Fruit fly (Drosophila melanogaster) whole organism, embryonic: ENCODE measurements around the gene BckdhA.

Experiments used
- Abd-B ChIP-seq: fragments of 200-800 bp; sonication (Bioruptor generic); optimal IDR thresholded peaks from 2 replicates; lab custom pipeline; 2018; ENCODE audit warnings: missing biosample characterization, mild to moderate bottlenecking, missing genetic modification characterization, moderate library complexity
- Blimp-1 ChIP-seq: fragments of 200-800 bp; sonication (Bioruptor generic); optimal IDR thresholded peaks from 3 replicates; lab custom pipeline; 2018; ENCODE audit warnings: missing biosample characterization, missing genetic modification characterization, mild to moderate bottlenecking, moderate library complexity, missing genetic modification reagents
- CG12219 ChIP-seq: fragments of 200-800 bp; sonication (Bioruptor generic); optimal IDR thresholded peaks from 3 replicates; lab custom pipeline; 2018; ENCODE audit warnings: missing biosample characterization, mild to moderate bottlenecking, missing genetic modification characterization
- CG1233 ChIP-seq: fragments of 200-800 bp; sonication (Bioruptor generic); optimal IDR thresholded peaks from 4 replicates; lab custom pipeline; 2018; ENCODE audit warnings: missing biosample characterization, mild to moderate bottlenecking, missing genetic modification characterization
- CG16779 ChIP-seq: fragments of 200-800 bp; sonication (Bioruptor generic); IDR thresholded peaks from 2 replicates; pipeline ENCODE4 v1.3.6; 2022; ENCODE audit warnings: missing biosample characterization, missing genetic modification characterization
- CG17361 ChIP-seq: fragments of 200-800 bp; sonication (Bioruptor generic); IDR thresholded peaks from 3 replicates; pipeline ENCODE4 v1.3.6; 2022; ENCODE audit warnings: missing biosample characterization, missing genetic modification characterization
- CG1792 ChIP-seq: fragments of 200-800 bp; sonication (Bioruptor generic); optimal IDR thresholded peaks from 2 replicates; lab custom pipeline; 2016; ENCODE audit warnings: missing biosample characterization, missing genetic modification characterization
- CG18262 ChIP-seq: fragments of 200-800 bp; optimal IDR thresholded peaks from 3 replicates; lab custom pipeline; 2019; ENCODE audit warnings: missing biosample characterization, mild to moderate bottlenecking, missing genetic modification characterization, moderate library complexity
- CG3163 ChIP-seq: fragments of 200-800 bp; sonication (Bioruptor generic); optimal IDR thresholded peaks from 3 replicates; lab custom pipeline; 2016; ENCODE audit warnings: missing biosample characterization, missing genetic modification characterization
- CG32532 ChIP-seq: fragments of 200-800 bp; sonication (Bioruptor generic); IDR thresholded peaks from 2 replicates; pipeline ENCODE4 v1.3.6; 2022; ENCODE audit warnings: missing biosample characterization, missing genetic modification characterization
- CG32772 ChIP-seq: fragments of 200-800 bp; sonication (Bioruptor generic); IDR thresholded peaks from 2 replicates; pipeline ENCODE4 v1.3.6; 2022; ENCODE audit warnings: missing biosample characterization, missing genetic modification characterization
- CG33557 ChIP-seq: fragments of 200-800 bp; sonication (Bioruptor generic); optimal IDR thresholded peaks from 2 replicates; lab custom pipeline; 2019; ENCODE audit warnings: missing biosample characterization, mild to moderate bottlenecking, missing genetic modification characterization, moderate library complexity
- CG5180 ChIP-seq: fragments of 200-800 bp; sonication (Bioruptor generic); optimal IDR thresholded peaks from 3 replicates; lab custom pipeline; 2017; ENCODE audit warnings: missing biosample characterization, missing genetic modification characterization, mild to moderate bottlenecking, moderate library complexity, missing genetic modification reagents
- CG6654 ChIP-seq: fragments of 200-800 bp; sonication (Bioruptor generic); optimal IDR thresholded peaks from 2 replicates; lab custom pipeline; 2017; ENCODE audit warnings: missing biosample characterization, mild to moderate bottlenecking, missing genetic modification characterization
- CG7839 ChIP-seq: fragments of 200-800 bp; sonication (Bioruptor generic); optimal IDR thresholded peaks from 3 replicates; lab custom pipeline; 2018; ENCODE audit warnings: missing biosample characterization, mild to moderate bottlenecking, missing genetic modification characterization, moderate library complexity
- CG9797 ChIP-seq: fragments of 200-800 bp; sonication (Bioruptor generic); optimal IDR thresholded peaks from 3 replicates; lab custom pipeline; 2018; ENCODE audit warnings: missing biosample characterization, mild to moderate bottlenecking, missing genetic modification characterization
- Dll ChIP-seq: fragments of 200-800 bp; sonication (Bioruptor generic); IDR thresholded peaks from 4 replicates; pipeline ENCODE4 v1.3.6; 2022; ENCODE audit warnings: missing biosample characterization, missing genetic modification characterization; ENCODE audit not compliant: partially characterized antibody
- Ets97D ChIP-seq: fragments of 200-800 bp; sonication (Bioruptor generic); optimal IDR thresholded peaks from 3 replicates; lab custom pipeline; 2016; ENCODE audit warnings: missing biosample characterization, missing genetic modification characterization
- Gug ChIP-seq: fragments of 200-800 bp; sonication (Bioruptor generic); IDR thresholded peaks from 4 replicates; pipeline ENCODE4 v1.3.6; 2022; ENCODE audit warnings: missing biosample characterization, missing genetic modification characterization
- Hr51 ChIP-seq, 2 experiments: fragments of 200-800 bp; sonication (Bioruptor generic); optimal IDR thresholded peaks; 2 replicates in 1 of 2; 3 replicates in 1 of 2; lab custom pipeline; 2016 to 2018; ENCODE audit warnings: missing biosample characterization in 2 of 2, missing genetic modification characterization in 2 of 2, mild to moderate bottlenecking in 1 of 2, moderate library complexity in 1 of 2
- Jarid2 ChIP-seq: fragments of 200-800 bp; sonication (Bioruptor generic); optimal IDR thresholded peaks from 3 replicates; lab custom pipeline; 2017; ENCODE audit warnings: mild to moderate bottlenecking, missing biosample characterization, missing genetic modification reagents, missing genetic modification characterization
- Kr ChIP-seq: fragments of 200-800 bp; sonication (Bioruptor generic); optimal IDR thresholded peaks from 2 replicates; lab custom pipeline; 2017; ENCODE audit warnings: missing biosample characterization, mild to moderate bottlenecking, missing genetic modification characterization
- Lhr ChIP-seq: fragments of 200-800 bp; sonication (Bioruptor generic); optimal IDR thresholded peaks from 3 replicates; lab custom pipeline; 2017; ENCODE audit warnings: mild to moderate bottlenecking, missing biosample characterization, missing genetic modification reagents, missing genetic modification characterization
- Mad ChIP-seq: fragments of 200-800 bp; sonication (Bioruptor generic); optimal IDR thresholded peaks from 2 replicates; lab custom pipeline; 2016; ENCODE audit warnings: missing biosample characterization, missing genetic modification characterization
- Max ChIP-seq: fragments of 200-800 bp; sonication (Bioruptor generic); optimal IDR thresholded peaks from 2 replicates; lab custom pipeline; 2016; ENCODE audit warnings: missing biosample characterization, mild to moderate bottlenecking, missing genetic modification characterization
- NC2α ChIP-seq: fragments of 200-800 bp; sonication (Bioruptor generic); optimal IDR thresholded peaks from 2 replicates; lab custom pipeline; 2016; ENCODE audit warnings: missing biosample characterization, missing genetic modification characterization
- Nf-YB ChIP-seq: fragments of 200-800 bp; sonication (Bioruptor generic); optimal IDR thresholded peaks from 3 replicates; lab custom pipeline; 2019; ENCODE audit warnings: missing biosample characterization, mild to moderate bottlenecking, missing genetic modification characterization, moderate library complexity
- Ravus ChIP-seq: fragments of 200-800 bp; sonication (Bioruptor generic); IDR thresholded peaks from 2 replicates; pipeline ENCODE4 v1.3.6; 2022; ENCODE audit warnings: missing biosample characterization, missing genetic modification characterization
- Sin3A ChIP-seq: fragments of >200 bp; optimal IDR thresholded peaks from 2 replicates; lab custom pipeline; 2018
- Spps ChIP-seq: fragments of 200-800 bp; sonication (Bioruptor generic); optimal IDR thresholded peaks from 2 replicates; lab custom pipeline; 2018; ENCODE audit warnings: missing biosample characterization, mild to moderate bottlenecking, missing genetic modification characterization
- YL-1 ChIP-seq: fragments of 200-800 bp; sonication (Bioruptor generic); optimal IDR thresholded peaks from 3 replicates; lab custom pipeline; 2017; ENCODE audit warnings: missing biosample characterization, mild to moderate bottlenecking, missing genetic modification characterization
- abd-A ChIP-seq: fragments of 200-800 bp; sonication (Bioruptor generic); optimal IDR thresholded peaks from 3 replicates; lab custom pipeline; 2019; ENCODE audit warnings: missing biosample characterization, mild to moderate bottlenecking, missing genetic modification characterization, moderate library complexity
- az2 ChIP-seq: fragments of 200-800 bp; sonication (Bioruptor generic); optimal IDR thresholded peaks from 3 replicates; lab custom pipeline; 2016; ENCODE audit warnings: missing biosample characterization, missing genetic modification characterization
- chif ChIP-seq, 2 experiments: fragments of 200-800 bp; sonication (Bioruptor generic); optimal IDR thresholded peaks; 3 replicates each; lab custom pipeline; 2016; ENCODE audit warnings: missing biosample characterization in 2 of 2, missing genetic modification characterization in 2 of 2
- ci ChIP-seq: fragments of 200-800 bp; sonication (Bioruptor generic); IDR thresholded peaks from 3 replicates; pipeline ENCODE4 v1.3.6; 2022; ENCODE audit warnings: missing biosample characterization, missing genetic modification characterization
- ewg ChIP-seq: fragments of 200-800 bp; sonication (Bioruptor generic); optimal IDR thresholded peaks from 3 replicates; lab custom pipeline; 2017; ENCODE audit warnings: mild to moderate bottlenecking, missing biosample characterization, missing genetic modification reagents, missing genetic modification characterization
- fd64A ChIP-seq: fragments of 200-800 bp; sonication (Bioruptor generic); optimal IDR thresholded peaks from 3 replicates; lab custom pipeline; 2018; ENCODE audit warnings: missing biosample characterization, mild to moderate bottlenecking, missing genetic modification characterization
- grn ChIP-seq: fragments of 200-800 bp; sonication (Bioruptor generic); optimal IDR thresholded peaks from 3 replicates; lab custom pipeline; 2017; ENCODE audit warnings: missing biosample characterization, missing genetic modification characterization
- inv ChIP-seq: fragments of 200-800 bp; sonication (Bioruptor generic); IDR thresholded peaks from 2 replicates; pipeline ENCODE4 v1.3.6; 2022; ENCODE audit warnings: missing biosample characterization, missing genetic modification characterization; ENCODE audit not compliant: partially characterized antibody
- lab ChIP-seq: fragments of 200-800 bp; sonication (Bioruptor generic); optimal IDR thresholded peaks from 3 replicates; lab custom pipeline; 2017; ENCODE audit warnings: missing biosample characterization, missing genetic modification characterization, mild to moderate bottlenecking, moderate library complexity, missing genetic modification reagents
- lov ChIP-seq, 2 experiments: fragments of 200-800 bp in 1 of 2; fragments of >200 bp in 1 of 2; sonication (Bioruptor generic) in 1 of 2; IDR thresholded peaks in 1 of 2; optimal IDR thresholded peaks in 1 of 2; 2 replicates in 1 of 2; 3 replicates in 1 of 2; pipeline versions ENCODE4 v1.3.6 to Lab custom; 2017 to 2022; ENCODE audit warnings: missing biosample characterization in 1 of 2, missing genetic modification characterization in 1 of 2
- mam ChIP-seq: fragments of 200-800 bp; sonication (Bioruptor generic); optimal IDR thresholded peaks from 3 replicates; lab custom pipeline; 2016; ENCODE audit warnings: missing biosample characterization, missing genetic modification characterization
- mld ChIP-seq: fragments of 200-800 bp; sonication (Bioruptor generic); IDR thresholded peaks from 3 replicates; pipeline ENCODE4 v1.3.6; 2022; ENCODE audit warnings: missing biosample characterization, missing genetic modification characterization; ENCODE audit not compliant: partially characterized antibody
- run ChIP-seq: fragments of 200-800 bp; sonication (Bioruptor generic); optimal IDR thresholded peaks from 3 replicates; lab custom pipeline; 2018; ENCODE audit warnings: missing biosample characterization, mild to moderate bottlenecking, missing genetic modification characterization
- sc ChIP-seq, 3 experiments: fragments of >200 bp in 2 of 3; fragments of 200-800 bp in 1 of 3; sonication (Bioruptor generic) in 1 of 3; optimal IDR thresholded peaks; 2 replicates in 2 of 3; 3 replicates in 1 of 3; lab custom pipeline; 2017; ENCODE audit warnings: mild to moderate bottlenecking in 1 of 3, missing biosample characterization in 1 of 3, missing genetic modification characterization in 1 of 3, missing genetic modification reagents in 1 of 3
- shn ChIP-seq: fragments of 200-800 bp; sonication (Bioruptor generic); optimal IDR thresholded peaks from 3 replicates; lab custom pipeline; 2016; ENCODE audit warnings: missing biosample characterization, missing genetic modification characterization
- tna ChIP-seq: fragments of 200-800 bp; sonication (Bioruptor generic); IDR thresholded peaks from 2 replicates; pipeline ENCODE4 v1.3.6; 2022; ENCODE audit warnings: missing biosample characterization, missing genetic modification characterization; ENCODE audit not compliant: partially characterized antibody
- ttk ChIP-seq: fragments of 200-800 bp; sonication (Bioruptor generic); IDR thresholded peaks from 2 replicates; pipeline ENCODE4 v2.1.2; 2022; ENCODE audit warnings: missing biosample characterization, missing genetic modification characterization
- unpg ChIP-seq: fragments of 200-800 bp; sonication (Bioruptor generic); optimal IDR thresholded peaks from 3 replicates; lab custom pipeline; 2018; ENCODE audit warnings: missing biosample characterization, mild to moderate bottlenecking, missing genetic modification characterization, moderate library complexity

The BckdhA gene

dm6 chr3R:9605084-9605483 lies 49.5 kb downstream of the BckdhA start (continued):
- TF ChIP-seq NC2α (GFP tag; lab: Kevin White, UChicago) (no peak), sc (optimal IDR thresholded peaks at IDR 0.05; lab: Kevin White, UChicago) (no peak), sc (GFP tag; optimal IDR thresholded peaks at IDR 0.05; lab: Kevin White, UChicago) (peak; percentile 26), Sin3A (lab: Kevin White, UChicago) (no peak), run (tag; lab: Kevin White, UChicago) (no peak), CG16779 (GFP tag; lab: Robert Waterston, UW) (no peak), CG6654 (no peak), CG33557 (GFP tag; lab: Kevin White, UChicago) (peak; percentile 56), CG5180 (GFP tag; lab: Kevin White, UChicago) (no peak), CG1792 (GFP tag; lab: Kevin White, UChicago) (no peak), fd64A (GFP tag; lab: Kevin White, UChicago) (no peak), CG7839 (tag; lab: Kevin White, UChicago) (peak; percentile 58), ttk (no peak), Gug (no peak), Lhr (GFP tag; lab: Kevin White, UChicago) (no peak), CG3163 (no peak), lov (optimal IDR thresholded peaks at IDR 0.05; lab: Kevin White, UChicago) (no peak), lov (GFP tag; IDR thresholded peaks at IDR 0.05; lab: Robert Waterston, UW) (peak; percentile 77; the same call in 2 of the 3 replicates), Abd-B (GFP tag; lab: Kevin White, UChicago) (peak; percentile 23), chif (GFP tag; optimal IDR thresholded peaks at IDR 0.05; lab: Kevin White, UChicago) (peak; percentile 55 to 69), mam (GFP tag; lab: Kevin White, UChicago) (no peak), ci (GFP tag; lab: Robert Waterston, UW) (peak; percentile 52; the same call in 1 of the 3 replicates), tna (GFP tag; lab: Robert Waterston, UW) (no peak), unpg (peak; percentile 38), Spps (peak; percentile 55), Hr51 (GFP tag; optimal IDR thresholded peaks at IDR 0.05; lab: Kevin White, UChicago) (no peak), lab (GFP tag; lab: Kevin White, UChicago) (peak; percentile 2), abd-A (tag; lab: Kevin White, UChicago) (no peak), Ravus (no peak), CG32772 (GFP tag; lab: Robert Waterston, UW) (no peak), Max (GFP tag; lab: Kevin White, UChicago) (no peak), CG17361 (GFP tag; lab: Robert Waterston, UW) (peak; percentile 54; the same call in 2 of the 3 replicates), CG32532 (no peak), Kr (GFP tag; lab: Kevin White, UChicago) (no peak), Blimp-1 (GFP tag; lab: Kevin White, UChicago) (peak; percentile 67), Nf-YB (GFP tag; lab: Kevin White, UChicago) (no peak), ewg (GFP tag; lab: Kevin White, UChicago) (no peak), Ets97D (GFP tag; lab: Kevin White, UChicago) (no peak), grn (no peak), CG12219 (GFP tag; lab: Kevin White, UChicago) (no peak), mld (GFP tag; lab: Robert Waterston, UW) (no peak), shn (GFP tag; lab: Kevin White, UChicago) (no peak), CG9797 (GFP tag; lab: Kevin White, UChicago) (no peak), CG18262 (tag; lab: Kevin White, UChicago) (peak; percentile 77), YL-1 (GFP tag; lab: Kevin White, UChicago) (no peak), inv (GFP tag; lab: Robert Waterston, UW) (no peak), CG1233 (GFP tag; lab: Kevin White, UChicago) (no peak), Dll (GFP tag; lab: Robert Waterston, UW) (no peak), Mad (GFP tag; lab: Kevin White, UChicago) (no peak), az2 (GFP tag; lab: Kevin White, UChicago) (peak; percentile 31), Jarid2 (no peak)
